Fruit fly (Drosophila melanogaster) whole organism, adult: ENCODE measurements around the gene ATPsynGL.

Experiments
- CG12768 ChIP-seq: fragments of 200-800 bp; sonication (Bioruptor generic); optimal IDR thresholded peaks from 2 replicates; lab custom pipeline; 2017; ENCODE audit warnings: missing biosample characterization, missing genetic modification characterization, mild to moderate bottlenecking, moderate library complexity, missing genetic modification reagents
- CG14711 ChIP-seq: fragments of 200-800 bp; sonication (Bioruptor generic); optimal IDR thresholded peaks from 2 replicates; lab custom pipeline; 2018; ENCODE audit warnings: missing biosample characterization, mild to moderate bottlenecking, missing genetic modification characterization, moderate library complexity

DNA sequence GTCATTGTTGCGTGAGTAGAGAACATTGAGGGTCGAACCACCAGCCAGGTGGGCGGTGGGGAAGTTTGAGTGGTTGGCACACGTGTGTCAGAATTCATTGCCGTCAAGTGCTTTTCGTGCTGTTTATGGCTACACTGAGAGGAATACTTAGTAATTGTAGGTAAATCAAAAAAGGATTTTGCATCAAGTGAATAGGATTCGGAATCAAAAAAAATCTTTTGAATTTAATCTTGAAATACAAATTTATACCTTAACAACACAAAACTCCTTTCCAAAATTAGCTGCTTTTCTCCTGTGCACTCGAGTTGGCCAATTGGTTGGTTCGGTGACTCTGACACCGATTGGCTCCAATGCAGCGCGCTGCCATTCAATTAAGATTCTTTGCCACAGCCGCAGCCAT lies 7.5 kb downstream of the ATPsynGL start:
- TF ChIP-seq CG12768 (GFP tag; lab: Kevin White, UChicago) (no peak), CG14711 (tag; lab: Kevin White, UChicago) (no peak)
